Fruit fly (Drosophila melanogaster) whole organism, embryonic: ENCODE data around the gene PIG-B.

Source experiments
- Abd-B ChIP-seq: fragments of 200-800 bp; sonication (Bioruptor generic); optimal IDR thresholded peaks from 2 replicates; lab custom pipeline; 2018; ENCODE audit warnings: missing biosample characterization, mild to moderate bottlenecking, missing genetic modification characterization, moderate library complexity
- Atf-2 ChIP-seq: fragments of 200-800 bp; sonication (Bioruptor generic); optimal IDR thresholded peaks from 2 replicates; lab custom pipeline; 2016; ENCODE audit warnings: missing biosample characterization, missing genetic modification characterization
- Awh ChIP-seq: fragments of 200-800 bp; sonication (Bioruptor generic); IDR thresholded peaks from 2 replicates; pipeline ENCODE4, ENCODE4 v1.3.6; 2022; ENCODE audit warnings: missing biosample characterization, missing genetic modification characterization
- CG13624 ChIP-seq: fragments of 200-800 bp; sonication (Bioruptor generic); optimal IDR thresholded peaks from 2 replicates; lab custom pipeline; 2016; ENCODE audit warnings: missing biosample characterization, missing genetic modification characterization
- CG13775 ChIP-seq: fragments of 200-800 bp; sonication (Bioruptor generic); optimal IDR thresholded peaks from 3 replicates; lab custom pipeline; 2017; ENCODE audit warnings: missing biosample characterization, mild to moderate bottlenecking, missing genetic modification characterization
- CG14014 ChIP-seq: fragments of 200-800 bp; sonication (Bioruptor generic); IDR thresholded peaks from 2 replicates; pipeline ENCODE4 v1.3.6; 2022; ENCODE audit warnings: missing biosample characterization, missing genetic modification characterization
- CG14965 ChIP-seq: fragments of 200-800 bp; sonication (Bioruptor generic); optimal IDR thresholded peaks from 2 replicates; lab custom pipeline; 2016; ENCODE audit warnings: missing biosample characterization, missing genetic modification characterization, borderline replicate concordance
- CG15514 ChIP-seq: fragments of 200-800 bp; sonication (Bioruptor generic); optimal IDR thresholded peaks from 3 replicates; lab custom pipeline; 2017; ENCODE audit warnings: missing biosample characterization, missing genetic modification characterization, mild to moderate bottlenecking, moderate library complexity, missing genetic modification reagents
- CG17802 ChIP-seq: fragments of 200-800 bp; sonication (Bioruptor generic); optimal IDR thresholded peaks from 2 replicates; lab custom pipeline; 2018; ENCODE audit warnings: missing biosample characterization, mild to moderate bottlenecking, missing genetic modification characterization, moderate library complexity
- CG2129 ChIP-seq: fragments of 200-800 bp; sonication (Bioruptor generic); IDR thresholded peaks from 2 replicates; pipeline ENCODE4 v1.3.6; 2022; ENCODE audit warnings: missing biosample characterization, missing genetic modification characterization; ENCODE audit not compliant: partially characterized antibody
- CG31365 ChIP-seq: fragments of 200-800 bp; sonication (Bioruptor generic); optimal IDR thresholded peaks from 2 replicates; lab custom pipeline; 2018; ENCODE audit warnings: missing biosample characterization, mild to moderate bottlenecking, missing genetic modification characterization
- CG33213 ChIP-seq: fragments of 200-800 bp; sonication (Bioruptor generic); optimal IDR thresholded peaks from 3 replicates; lab custom pipeline; 2016; ENCODE audit warnings: missing biosample characterization, missing genetic modification characterization
- CG3407 ChIP-seq: fragments of 200-800 bp; sonication (Bioruptor generic); optimal IDR thresholded peaks from 2 replicates; lab custom pipeline; 2018; ENCODE audit warnings: missing biosample characterization, mild to moderate bottlenecking, missing genetic modification characterization
- CG4360 ChIP-seq: fragments of 200-800 bp; sonication (Bioruptor generic); IDR thresholded peaks from 2 replicates; pipeline ENCODE4 v1.3.6; 2022; ENCODE audit warnings: missing biosample characterization, missing genetic modification characterization
- CG5953 ChIP-seq: fragments of 200-800 bp; sonication (Bioruptor generic); IDR thresholded peaks from 2 replicates; pipeline ENCODE4 v1.3.6; 2022; ENCODE audit warnings: missing biosample characterization, missing genetic modification characterization
- CG6765 ChIP-seq: fragments of 200-800 bp; sonication (Bioruptor generic); optimal IDR thresholded peaks from 3 replicates; lab custom pipeline; 2017; ENCODE audit warnings: missing biosample characterization, mild to moderate bottlenecking, missing genetic modification characterization
- CG6813 ChIP-seq: fragments of 200-800 bp; sonication (Bioruptor generic); optimal IDR thresholded peaks from 2 replicates; lab custom pipeline; 2017; ENCODE audit warnings: missing biosample characterization, missing genetic modification characterization, mild to moderate bottlenecking, moderate library complexity, missing genetic modification reagents
- CG8089 ChIP-seq: fragments of 200-800 bp; sonication (Bioruptor generic); optimal IDR thresholded peaks from 3 replicates; lab custom pipeline; 2016; ENCODE audit warnings: missing biosample characterization, missing genetic modification characterization
- CHES-1-like ChIP-seq: fragments of 200-800 bp; sonication (Bioruptor generic); optimal IDR thresholded peaks from 2 replicates; lab custom pipeline; 2016; ENCODE audit warnings: missing biosample characterization, missing genetic modification characterization
- CrebB ChIP-seq: fragments of 200-800 bp; sonication (Bioruptor generic); optimal IDR thresholded peaks from 3 replicates; lab custom pipeline; 2018; ENCODE audit warnings: missing biosample characterization, mild to moderate bottlenecking, missing genetic modification characterization
- Dbx ChIP-seq: fragments of 200-800 bp; sonication (Bioruptor generic); IDR thresholded peaks from 3 replicates; pipeline ENCODE4 v1.3.6; 2022; ENCODE audit warnings: missing biosample characterization, missing genetic modification characterization
- GATAe ChIP-seq: fragments of 200-800 bp; sonication (Bioruptor generic); conservative IDR thresholded peaks from 2 replicates; pipeline ENCODE4 v1.3.6; 2022; ENCODE audit warnings: missing biosample characterization, missing genetic modification characterization
- Gsc ChIP-seq: fragments of 200-800 bp; sonication (Bioruptor generic); IDR thresholded peaks from 2 replicates; pipeline ENCODE4 v1.3.6; 2022; ENCODE audit warnings: missing biosample characterization, missing genetic modification characterization
- H15 ChIP-seq: fragments of 200-800 bp; sonication (Bioruptor generic); IDR thresholded peaks from 3 replicates; pipeline ENCODE4 v1.3.6; 2022; ENCODE audit warnings: missing biosample characterization, missing genetic modification characterization
- Mad ChIP-seq: fragments of 200-800 bp; sonication (Bioruptor generic); optimal IDR thresholded peaks from 2 replicates; lab custom pipeline; 2016; ENCODE audit warnings: missing biosample characterization, missing genetic modification characterization
- NFAT ChIP-seq: fragments of 200-800 bp; sonication (Bioruptor generic); IDR thresholded peaks from 2 replicates; pipeline ENCODE4 v1.3.6; 2022; ENCODE audit warnings: missing biosample characterization, missing genetic modification characterization
- Ravus ChIP-seq: fragments of 200-800 bp; sonication (Bioruptor generic); IDR thresholded peaks from 2 replicates; pipeline ENCODE4 v1.3.6; 2022; ENCODE audit warnings: missing biosample characterization, missing genetic modification characterization
- ash1 ChIP-seq: fragments of 200-800 bp; sonication (Bioruptor generic); optimal IDR thresholded peaks from 2 replicates; lab custom pipeline; 2018; ENCODE audit warnings: missing biosample characterization, mild to moderate bottlenecking, missing genetic modification characterization
- az2 ChIP-seq: fragments of 200-800 bp; sonication (Bioruptor generic); optimal IDR thresholded peaks from 3 replicates; lab custom pipeline; 2016; ENCODE audit warnings: missing biosample characterization, missing genetic modification characterization
- bowl ChIP-seq: fragments of 200-800 bp; sonication (Bioruptor generic); IDR thresholded peaks from 2 replicates; pipeline ENCODE4 v1.3.6; 2022; ENCODE audit warnings: missing biosample characterization, missing genetic modification characterization
- chif ChIP-seq, 2 experiments: fragments of 200-800 bp; sonication (Bioruptor generic); optimal IDR thresholded peaks; 3 replicates each; lab custom pipeline; 2016; ENCODE audit warnings: missing biosample characterization in 2 of 2, missing genetic modification characterization in 2 of 2
- croc ChIP-seq: fragments of 200-800 bp; sonication (Bioruptor generic); conservative IDR thresholded peaks from 3 replicates; pipeline ENCODE4 v1.3.6; 2022; ENCODE audit warnings: missing biosample characterization, missing genetic modification characterization
- crol ChIP-seq: fragments of 200-800 bp; sonication (Bioruptor generic); IDR thresholded peaks from 2 replicates; pipeline ENCODE4 v1.3.6; 2022; ENCODE audit warnings: missing biosample characterization, missing genetic modification characterization
- cwo ChIP-seq: fragments of 200-800 bp; sonication (Bioruptor generic); optimal IDR thresholded peaks from 3 replicates; lab custom pipeline; 2017; ENCODE audit warnings: missing biosample characterization, missing genetic modification characterization, mild to moderate bottlenecking, moderate library complexity, missing genetic modification reagents
- dati ChIP-seq: fragments of 200-800 bp; sonication (Bioruptor generic); IDR thresholded peaks from 2 replicates; pipeline ENCODE4 v1.3.6; 2022; ENCODE audit warnings: missing biosample characterization, missing genetic modification characterization
- exex ChIP-seq: fragments of 200-800 bp; sonication (Bioruptor generic); optimal IDR thresholded peaks from 4 replicates; lab custom pipeline; 2018; ENCODE audit warnings: missing biosample characterization, mild to moderate bottlenecking, missing genetic modification characterization, moderate library complexity
- fru ChIP-seq: fragments of >200 bp; optimal IDR thresholded peaks from 2 replicates; lab custom pipeline; 2017
- gro ChIP-seq: fragments of 200-800 bp; sonication (Bioruptor generic); optimal IDR thresholded peaks from 2 replicates; lab custom pipeline; 2016; ENCODE audit warnings: missing biosample characterization, missing genetic modification characterization
- lab ChIP-seq: fragments of 200-800 bp; sonication (Bioruptor generic); optimal IDR thresholded peaks from 3 replicates; lab custom pipeline; 2017; ENCODE audit warnings: missing biosample characterization, missing genetic modification characterization, mild to moderate bottlenecking, moderate library complexity, missing genetic modification reagents
- mirr ChIP-seq: fragments of 200-800 bp; sonication (Bioruptor generic); optimal IDR thresholded peaks from 3 replicates; lab custom pipeline; 2018; ENCODE audit warnings: missing biosample characterization, mild to moderate bottlenecking, missing genetic modification characterization
- onecut ChIP-seq: fragments of 200-800 bp; sonication (Bioruptor generic); IDR thresholded peaks from 2 replicates; pipeline ENCODE4 v1.3.6; 2022; ENCODE audit warnings: missing biosample characterization, missing genetic modification characterization
- pho ChIP-seq: fragments of 200-800 bp; sonication (Bioruptor generic); optimal IDR thresholded peaks from 2 replicates; lab custom pipeline; 2016; ENCODE audit warnings: missing biosample characterization, missing genetic modification characterization
- phol ChIP-seq: fragments of 200-800 bp; sonication (Bioruptor generic); optimal IDR thresholded peaks from 3 replicates; lab custom pipeline; 2018; ENCODE audit warnings: missing biosample characterization, mild to moderate bottlenecking, missing genetic modification characterization, moderate library complexity
- row ChIP-seq: fragments of 200-800 bp; sonication (Bioruptor generic); IDR thresholded peaks from 3 replicates; pipeline ENCODE4 v1.3.6; 2022; ENCODE audit warnings: missing biosample characterization, missing genetic modification characterization
- sens-2 ChIP-seq: fragments of 200-800 bp; sonication (Bioruptor generic); IDR thresholded peaks from 2 replicates; pipeline ENCODE4 v1.3.6; 2022; ENCODE audit warnings: missing biosample characterization, missing genetic modification characterization
- slbo ChIP-seq: fragments of 200-800 bp; sonication (Bioruptor generic); IDR thresholded peaks from 2 replicates; pipeline ENCODE4 v1.3.6; 2022; ENCODE audit warnings: missing biosample characterization, missing genetic modification characterization
- stc ChIP-seq: fragments of 200-800 bp; sonication (Bioruptor generic); IDR thresholded peaks from 2 replicates; pipeline ENCODE4 v1.3.6; 2022; ENCODE audit warnings: missing biosample characterization, missing genetic modification characterization
- toy ChIP-seq: fragments of 200-800 bp; sonication (Bioruptor generic); IDR thresholded peaks from 2 replicates; pipeline ENCODE4 v1.3.6; 2022; ENCODE audit warnings: missing biosample characterization, missing genetic modification characterization
- trh ChIP-seq: fragments of 200-800 bp; sonication (Bioruptor generic); optimal IDR thresholded peaks from 2 replicates; lab custom pipeline; 2016; ENCODE audit warnings: missing biosample characterization, missing genetic modification characterization
- wdn ChIP-seq: fragments of 200-800 bp; sonication (Bioruptor generic); IDR thresholded peaks from 2 replicates; pipeline ENCODE4 v1.3.6; 2022; ENCODE audit warnings: missing biosample characterization, missing genetic modification characterization
- wek ChIP-seq: fragments of 200-800 bp; sonication (Bioruptor generic); optimal IDR thresholded peaks from 3 replicates; lab custom pipeline; 2018; ENCODE audit warnings: missing biosample characterization, mild to moderate bottlenecking, missing genetic modification characterization, moderate library complexity
- yki ChIP-seq: fragments of >200 bp; optimal IDR thresholded peaks from 3 replicates; lab custom pipeline; 2018

The PIG-B gene

DNA sequence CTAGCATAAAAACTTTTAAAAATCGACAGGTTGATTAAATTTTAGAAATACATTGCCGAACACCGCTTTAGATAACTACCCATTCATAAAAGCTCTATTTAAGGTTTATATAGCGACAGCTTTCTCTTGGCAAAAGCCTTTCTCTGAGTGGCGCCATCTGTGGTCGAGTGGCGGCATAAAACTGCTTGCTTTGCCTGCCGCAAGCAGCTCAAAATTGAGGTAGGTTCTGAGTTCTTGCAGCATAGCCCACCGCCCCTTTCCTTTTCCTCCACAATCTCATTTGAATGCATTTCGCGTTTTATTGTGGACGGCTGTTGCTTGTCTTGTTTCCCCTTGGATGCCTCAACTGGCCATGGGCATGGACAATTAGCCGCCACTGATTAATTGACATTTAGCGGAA, 43.2 kb upstream of the PIG-B start (continued):
- TF ChIP-seq row (GFP tag; lab: Robert Waterston, UW) (no peak), Mad (GFP tag; lab: Kevin White, UChicago) (peak; percentile 70), Gsc (GFP tag; lab: Robert Waterston, UW) (no peak), yki (no peak), Abd-B (GFP tag; lab: Kevin White, UChicago) (no peak), Dbx (GFP tag; lab: Robert Waterston, UW) (peak; percentile 48; the same call in 1 of the 3 replicates), CG3407 (GFP tag; lab: Kevin White, UChicago) (peak; percentile 59), CG8089 (peak; percentile 70), wdn (GFP tag; lab: Robert Waterston, UW) (peak; percentile 25; the same call in 1 of the 2 replicates), CG2129 (GFP tag; lab: Robert Waterston, UW) (no peak), slbo (GFP tag; lab: Robert Waterston, UW) (peak; percentile 62), sens-2 (peak; percentile 73), crol (GFP tag; lab: Robert Waterston, UW) (peak; percentile 68), cwo (no peak), Ravus (no peak), ash1 (GFP tag; lab: Kevin White, UChicago) (no peak), chif (GFP tag; optimal IDR thresholded peaks at IDR 0.05; lab: Kevin White, UChicago) (peak; percentile 65 to 70), Awh (GFP tag; lab: Robert Waterston, UW) (peak; percentile 59), phol (tag; lab: Kevin White, UChicago) (peak; percentile 13), CG5953 (GFP tag; lab: Robert Waterston, UW) (peak; percentile 56), mirr (GFP tag; lab: Kevin White, UChicago) (no peak), dati (no peak), lab (GFP tag; lab: Kevin White, UChicago) (peak; percentile 43), CG13624 (GFP tag; lab: Kevin White, UChicago) (peak; percentile 73), exex (tag; lab: Kevin White, UChicago) (no peak), croc (peak; percentile 38; the same call in 1 of the 3 replicates), toy (GFP tag; lab: Robert Waterston, UW) (peak; percentile 42; the same call in 1 of the 2 replicates), GATAe (GFP tag; lab: Robert Waterston, UW) (no peak), CG31365 (peak; percentile 96), H15 (GFP tag; lab: Robert Waterston, UW) (0 out of 3 replicates have a peak, but pooled peaks have one; percentile 23), CG6765 (peak; percentile 14), CG14014 (peak; percentile 51; the same call in 1 of the 2 replicates), fru (lab: Kevin White, UChicago) (no peak), NFAT (GFP tag; lab: Robert Waterston, UW) (peak; percentile 48; the same call in 1 of the 2 replicates), gro (GFP tag; lab: Kevin White, UChicago) (no peak), CG17802 (peak; percentile 52), CG4360 (no peak), stc (GFP tag; lab: Robert Waterston, UW) (peak; percentile 22; the same call in 1 of the 2 replicates), pho (GFP tag; lab: Kevin White, UChicago) (peak; percentile 37), CG13775 (GFP tag; lab: Kevin White, UChicago) (peak; percentile 63), CG14965 (GFP tag; lab: Kevin White, UChicago) (peak; percentile 98), Atf-2 (GFP tag; lab: Kevin White, UChicago) (peak; percentile 66), onecut (peak; percentile 77), CG33213 (GFP tag; lab: Kevin White, UChicago) (peak; percentile 37), bowl (GFP tag; lab: Robert Waterston, UW) (0 out of 2 replicates have a peak, but pooled peaks have one; percentile 43), CG15514 (GFP tag; lab: Kevin White, UChicago) (peak; percentile 9), CHES-1-like (peak; percentile 23), CrebB (tag; lab: Kevin White, UChicago) (peak; percentile 33), trh (no peak), CG6813 (GFP tag; lab: Kevin White, UChicago) (peak; percentile 3), wek (GFP tag; lab: Kevin White, UChicago) (peak; percentile 53), az2 (GFP tag; lab: Kevin White, UChicago) (peak; percentile 79)
